Fruit fly (Drosophila melanogaster) whole organism, prepupa: Measurements from ENCODE around the gene CG33648.
A peak's percentile ranks its signal among the peaks of the same experiment; 100 is the strongest.

Experiments
- Blimp-1 ChIP-seq: fragments of 200-800 bp; sonication (Bioruptor generic); optimal IDR thresholded peaks from 3 replicates; lab custom pipeline; 2017; ENCODE audit warnings: missing biosample characterization, missing genetic modification characterization, mild to moderate bottlenecking, moderate library complexity, missing genetic modification reagents
- CG10669 ChIP-seq: fragments of 200-800 bp; sonication (Bioruptor generic); optimal IDR thresholded peaks from 3 replicates; lab custom pipeline; 2018; ENCODE audit warnings: missing biosample characterization, mild to moderate bottlenecking, missing genetic modification characterization, moderate library complexity
- CG11762 ChIP-seq: fragments of 200-800 bp; sonication (Bioruptor generic); optimal IDR thresholded peaks from 3 replicates; lab custom pipeline; 2016; ENCODE audit warnings: missing biosample characterization, missing genetic modification characterization; ENCODE audit not compliant: insufficient read depth
- CG1621 ChIP-seq: fragments of 200-800 bp; sonication (Bioruptor generic); optimal IDR thresholded peaks from 3 replicates; lab custom pipeline; 2018; ENCODE audit warnings: missing biosample characterization, mild to moderate bottlenecking, missing genetic modification characterization
- CG3032 ChIP-seq: fragments of 200-800 bp; optimal IDR thresholded peaks from 2 replicates; lab custom pipeline; 2019; ENCODE audit warnings: missing biosample characterization, mild to moderate bottlenecking, missing genetic modification characterization, moderate library complexity
- CG31627 ChIP-seq: fragments of 200-800 bp; sonication (Bioruptor generic); optimal IDR thresholded peaks from 3 replicates; lab custom pipeline; 2016; ENCODE audit warnings: missing biosample characterization, missing genetic modification characterization
- CG32006 ChIP-seq: fragments of 200-800 bp; sonication (Bioruptor generic); optimal IDR thresholded peaks from 3 replicates; lab custom pipeline; 2017; ENCODE audit warnings: missing biosample characterization, mild to moderate bottlenecking, missing genetic modification characterization
- CG4318 ChIP-seq: fragments of 200-800 bp; sonication (Bioruptor generic); optimal IDR thresholded peaks from 3 replicates; lab custom pipeline; 2017; ENCODE audit warnings: missing biosample characterization, mild to moderate bottlenecking, missing genetic modification characterization
- CG6163 ChIP-seq: fragments of 200-800 bp; sonication (Bioruptor generic); IDR thresholded peaks from 3 replicates; pipeline ENCODE4 v1.3.6; 2022; ENCODE audit warnings: missing biosample characterization, missing genetic modification characterization
- CG6276 ChIP-seq: fragments of 200-800 bp; sonication (Bioruptor generic); optimal IDR thresholded peaks from 2 replicates; lab custom pipeline; 2017; ENCODE audit warnings: missing biosample characterization, mild to moderate bottlenecking, missing genetic modification characterization
- CG6792 ChIP-seq: fragments of 200-800 bp; sonication (Bioruptor generic); optimal IDR thresholded peaks from 3 replicates; lab custom pipeline; 2016; ENCODE audit warnings: missing biosample characterization, missing genetic modification characterization
- CG6808 ChIP-seq: fragments of 200-800 bp; sonication (Bioruptor generic); optimal IDR thresholded peaks from 3 replicates; lab custom pipeline; 2017; ENCODE audit warnings: missing biosample characterization, missing genetic modification characterization, mild to moderate bottlenecking, moderate library complexity, missing genetic modification reagents
- CG6854 ChIP-seq: fragments of 200-800 bp; sonication (Bioruptor generic); optimal IDR thresholded peaks from 2 replicates; lab custom pipeline; 2017; ENCODE audit warnings: missing biosample characterization, mild to moderate bottlenecking, missing genetic modification characterization
- CG7368 ChIP-seq: fragments of 200-800 bp; sonication (Bioruptor generic); optimal IDR thresholded peaks from 3 replicates; lab custom pipeline; 2016; ENCODE audit warnings: missing biosample characterization, missing genetic modification characterization
- CG8319 ChIP-seq: fragments of 200-800 bp; sonication (Bioruptor generic); optimal IDR thresholded peaks from 3 replicates; lab custom pipeline; 2016; ENCODE audit warnings: missing biosample characterization, missing genetic modification characterization
- CG8632 ChIP-seq: fragments of 200-800 bp; sonication (Bioruptor generic); optimal IDR thresholded peaks from 3 replicates; lab custom pipeline; 2016; ENCODE audit warnings: missing biosample characterization, missing genetic modification characterization
- CG9139 ChIP-seq: fragments of 200-800 bp; sonication (Bioruptor generic); optimal IDR thresholded peaks from 3 replicates; lab custom pipeline; 2017; ENCODE audit warnings: missing biosample characterization, mild to moderate bottlenecking, missing genetic modification characterization
- Eip75B ChIP-seq: fragments of 200-800 bp; sonication (Bioruptor generic); optimal IDR thresholded peaks from 3 replicates; lab custom pipeline; 2016; ENCODE audit warnings: missing biosample characterization, missing genetic modification characterization
- Eip78C ChIP-seq: fragments of 200-800 bp; sonication (Bioruptor generic); peaks from one replicate; lab custom pipeline; 2016; ENCODE audit warnings: missing biosample characterization, missing genetic modification characterization
- Ets96B ChIP-seq: fragments of 200-800 bp; optimal IDR thresholded peaks from 2 replicates; lab custom pipeline; 2019; ENCODE audit warnings: missing biosample characterization, mild to moderate bottlenecking, missing genetic modification characterization, moderate library complexity
- Gug ChIP-seq: fragments of 200-800 bp; sonication (Bioruptor generic); IDR thresholded peaks from 2 replicates; pipeline ENCODE4 v1.3.6; 2022; ENCODE audit warnings: missing biosample characterization, missing genetic modification characterization
- Hr38 ChIP-seq: sonication (Bioruptor generic); optimal IDR thresholded peaks from 2 replicates; lab custom pipeline; 2016; ENCODE audit warnings: missing biosample characterization, missing genetic modification characterization
- Hr4 ChIP-seq: fragments of 200-800 bp; sonication (Bioruptor generic); optimal IDR thresholded peaks from 3 replicates; lab custom pipeline; 2016; ENCODE audit warnings: missing biosample characterization, missing genetic modification characterization
- Lpt ChIP-seq: fragments of 200-800 bp; sonication (Bioruptor generic); optimal IDR thresholded peaks from 3 replicates; lab custom pipeline; 2016; ENCODE audit warnings: missing biosample characterization, missing genetic modification characterization
- Met ChIP-seq: fragments of 200-800 bp; sonication (Bioruptor generic); optimal IDR thresholded peaks from 3 replicates; lab custom pipeline; 2016; ENCODE audit warnings: missing biosample characterization, missing genetic modification characterization
- Sox102F ChIP-seq: fragments of 200-800 bp; sonication (Bioruptor generic); optimal IDR thresholded peaks from 2 replicates; lab custom pipeline; 2016; ENCODE audit warnings: missing biosample characterization, mild to moderate bottlenecking, missing genetic modification characterization
- Sox14 ChIP-seq: fragments of 200-800 bp; sonication (Bioruptor generic); optimal IDR thresholded peaks from 3 replicates; lab custom pipeline; 2016; ENCODE audit warnings: missing biosample characterization, missing genetic modification characterization
- acj6 ChIP-seq: fragments of 200-800 bp; sonication (Bioruptor generic); optimal IDR thresholded peaks from 3 replicates; lab custom pipeline; 2016; ENCODE audit warnings: missing biosample characterization, missing genetic modification characterization
- cyc ChIP-seq: fragments of 200-800 bp; sonication (Bioruptor generic); optimal IDR thresholded peaks from 3 replicates; lab custom pipeline; 2016; ENCODE audit warnings: missing biosample characterization, missing genetic modification characterization
- dsx ChIP-seq: fragments of 200-800 bp; optimal IDR thresholded peaks from 3 replicates; lab custom pipeline; 2019; ENCODE audit warnings: missing biosample characterization, mild to moderate bottlenecking, missing genetic modification characterization, moderate library complexity; ENCODE audit not compliant: poor library complexity, severe bottlenecking
- fd59A ChIP-seq: fragments of 200-800 bp; sonication (Bioruptor generic); optimal IDR thresholded peaks from 2 replicates; lab custom pipeline; 2017; ENCODE audit warnings: missing biosample characterization, mild to moderate bottlenecking, missing genetic modification characterization, missing genetic modification reagents
- lz ChIP-seq: fragments of 200-800 bp; sonication (Bioruptor generic); optimal IDR thresholded peaks from 3 replicates; lab custom pipeline; 2016; ENCODE audit warnings: missing biosample characterization, missing genetic modification characterization
- salr ChIP-seq, 2 experiments: fragments of 200-800 bp; sonication (Bioruptor generic); optimal IDR thresholded peaks; 3 replicates each; lab custom pipeline; 2016 to 2018; ENCODE audit warnings: missing biosample characterization in 2 of 2, missing genetic modification characterization in 2 of 2, mild to moderate bottlenecking in 1 of 2
- ss ChIP-seq, 2 experiments: fragments of 200-800 bp; sonication (Bioruptor generic); optimal IDR thresholded peaks; 2 replicates in 1 of 2; 3 replicates in 1 of 2; lab custom pipeline; 2017 to 2018; ENCODE audit warnings: mild to moderate bottlenecking in 2 of 2, missing biosample characterization in 2 of 2, missing genetic modification characterization in 2 of 2, moderate library complexity in 1 of 2
- svp ChIP-seq: fragments of 200-800 bp; sonication (Bioruptor generic); peaks from one replicate; lab custom pipeline; 2016; ENCODE audit warnings: missing biosample characterization, missing genetic modification characterization

Gene CG33648

dm6 chr2L:14515222-14516044 lies 8.7 kb upstream of the CG33648 start (continued):
- TF ChIP-seq ss (GFP tag; optimal IDR thresholded peaks at IDR 0.05; lab: Kevin White, UChicago) (peak; percentile 67 to 90), fd59A (GFP tag; lab: Kevin White, UChicago) (peak; percentile 84), CG7368 (peak; percentile 81), CG9139 (GFP tag; lab: Kevin White, UChicago) (peak; percentile 70), CG8319 (peak; percentile 74), CG6808 (GFP tag; lab: Kevin White, UChicago) (peak; percentile 91), salr (GFP tag; optimal IDR thresholded peaks at IDR 0.05; lab: Kevin White, UChicago) (peak; percentile 68 to 79), CG10669 (GFP tag; lab: Kevin White, UChicago) (peak; percentile 92), Blimp-1 (no peak), acj6 (GFP tag; lab: Kevin White, UChicago) (peak; percentile 75), Met (GFP tag; lab: Kevin White, UChicago) (peak; percentile 46), Eip75B (GFP tag; lab: Kevin White, UChicago) (peak; percentile 45), dsx (peak; percentile 87), CG11762 (GFP tag; lab: Kevin White, UChicago) (peak; percentile 81), CG3032 (tag; lab: Kevin White, UChicago) (peak; percentile 94), CG6792 (peak; percentile 72), CG1621 (tag; lab: Kevin White, UChicago) (peak; percentile 59), svp (peak; percentile 96), CG6854 (no peak), Eip78C (GFP tag; lab: Kevin White, UChicago) (peak; percentile 96), Hr38 (GFP tag; lab: Kevin White, UChicago) (no peak), Lpt (GFP tag; lab: Kevin White, UChicago) (peak; percentile 75), CG6276 (GFP tag; lab: Kevin White, UChicago) (peak; percentile 83), CG6163 (GFP tag; lab: Robert Waterston, UW) (peak; percentile 85), CG32006 (peak; percentile 91), Gug (GFP tag; lab: Robert Waterston, UW) (peak; percentile 79), CG31627 (GFP tag; lab: Kevin White, UChicago) (no peak)

dm6 chr2L:14516360-14516759 lies 7.8 kb upstream of the CG33648 start:
- TF ChIP-seq cyc (GFP tag; lab: Kevin White, UChicago) (no peak), Eip78C (GFP tag; lab: Kevin White, UChicago) (peak; percentile 40), svp (peak; percentile 53), dsx (peak; percentile 13), Sox102F (GFP tag; lab: Kevin White, UChicago) (no peak), Ets96B (peak; percentile 26)
- TF ChIP-seq, all 60 proteins: peak for 4

dm6 chr2L:14517335-14517734 lies 6.8 kb upstream of the CG33648 start:
- no peak for TF ChIP-seq CG9139 (GFP tag; lab: Kevin White, UChicago)
- no peak for TF ChIP-seq lz (GFP tag; lab: Kevin White, UChicago)
- TF ChIP-seq CG4318, result no peak
- TF ChIP-seq Sox14 (GFP tag; lab: Kevin White, UChicago), result no peak
- no peak for TF ChIP-seq Hr4
- no peak for TF ChIP-seq CG8632 (GFP tag; lab: Kevin White, UChicago)
- TF ChIP-seq CG32006, result no peak
- TF ChIP-seq CG6808 (GFP tag; lab: Kevin White, UChicago), result peak; percentile 15
